Fruit fly (Drosophila melanogaster): ENCODE data around the gene CG9265.

Gene CG9265

DNA sequence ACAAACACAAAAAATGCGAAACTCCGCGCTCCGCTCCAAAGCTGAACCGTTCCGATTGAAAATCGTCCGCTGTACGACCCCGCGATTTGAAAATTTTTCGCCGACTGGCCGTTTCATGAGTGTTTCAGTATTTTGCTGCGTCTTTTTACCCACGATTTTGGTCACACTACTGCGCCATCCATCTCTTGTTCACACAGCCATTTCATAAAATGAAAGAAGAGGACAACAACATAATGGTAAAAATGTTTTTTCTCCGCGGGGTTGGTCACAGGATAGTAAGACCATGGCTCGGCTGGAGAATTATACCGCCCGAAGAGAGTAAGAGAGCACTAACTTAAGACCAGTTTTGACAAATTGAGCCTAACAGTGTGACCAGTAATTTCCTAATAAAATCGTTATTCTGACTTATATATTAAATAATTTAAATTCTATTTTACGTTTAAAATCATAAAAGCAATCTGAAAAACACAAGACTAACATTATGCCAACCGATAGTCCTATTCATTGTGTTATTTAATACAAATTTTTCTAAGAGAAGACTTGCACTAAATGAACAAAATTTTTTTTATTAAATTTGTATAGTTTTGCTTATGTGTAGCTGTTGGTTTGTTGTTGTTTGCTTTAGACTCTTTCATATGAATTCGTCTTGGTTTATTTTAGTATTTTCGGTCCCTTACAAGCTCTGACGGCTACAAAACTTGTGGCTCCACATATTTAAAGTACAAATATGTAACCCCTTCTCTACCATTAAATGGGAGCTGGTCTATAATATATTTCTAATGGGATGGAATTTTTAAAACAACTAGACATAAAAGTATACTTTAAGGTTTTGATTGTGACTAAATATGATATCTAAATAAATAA, 19.2 kb downstream of the CG9265 start, which contains the start of gene CG42238 (continued):
- peak; percentile 80 for TF ChIP-seq stwl (tag; optimal IDR thresholded peaks at IDR 0.05)
- TF ChIP-seq Fer1 (GFP tag; optimal IDR thresholded peaks at IDR 0.05): peak; percentile 30
- peak; percentile 2 for TF ChIP-seq CG8281 (tag; optimal IDR thresholded peaks at IDR 0.05)
- no peak for TF ChIP-seq CG11093 (GFP tag; IDR thresholded peaks at IDR 0.05)
- peak; percentile 57 for TF ChIP-seq CG32772 (GFP tag; IDR thresholded peaks at IDR 0.05)
- TF ChIP-seq ERR (GFP tag; optimal IDR thresholded peaks at IDR 0.05): peak; percentile 23
- peak; percentile 34; the same call in 1 of the 2 replicates for TF ChIP-seq CG1024 (GFP tag; IDR thresholded peaks at IDR 0.05)
- TF ChIP-seq HmgD (GFP tag; optimal IDR thresholded peaks at IDR 0.05): peak; percentile 81
- peak; percentile 9 for TF ChIP-seq cad (GFP tag; optimal IDR thresholded peaks at IDR 0.05)
- no peak for TF ChIP-seq pho (GFP tag; optimal IDR thresholded peaks at IDR 0.05)
- TF ChIP-seq CG13287 (GFP tag; IDR thresholded peaks at IDR 0.05; ENCODE audit: partially characterized antibody): peak; percentile 47; the same call in 1 of the 2 replicates
- TF ChIP-seq CG18599 (GFP tag; optimal IDR thresholded peaks at IDR 0.05): peak; percentile 3
- peak; percentile 27; the same call in 1 of the 3 replicates for TF ChIP-seq zfh1 (GFP tag; IDR thresholded peaks at IDR 0.05)
- no peak for TF ChIP-seq sd (tag; optimal IDR thresholded peaks at IDR 0.05)
- TF ChIP-seq gfzf (GFP tag; optimal IDR thresholded peaks at IDR 0.05): peak; percentile 88
- no peak for TF ChIP-seq CG16863 (GFP tag; optimal IDR thresholded peaks at IDR 0.05)
- TF ChIP-seq Jarid2 (GFP tag; optimal IDR thresholded peaks at IDR 0.05): peak; percentile 98
- TF ChIP-seq CG32532 (GFP tag; IDR thresholded peaks at IDR 0.05): peak; percentile 40; the same call in 1 of the 2 replicates
- no peak for TF ChIP-seq dysf (GFP tag; IDR thresholded peaks at IDR 0.05)
- peak; percentile 55 for TF ChIP-seq abd-A (tag; optimal IDR thresholded peaks at IDR 0.05)
- TF ChIP-seq CG14050 (GFP tag; IDR thresholded peaks at IDR 0.05): peak; percentile 34; the same call in 1 of the 3 replicates
- peak; percentile 85 for TF ChIP-seq Med (GFP tag)
- peak; percentile 32 for TF ChIP-seq HLHmδ (GFP tag; optimal IDR thresholded peaks at IDR 0.05)
- TF ChIP-seq CG12659 (GFP tag; optimal IDR thresholded peaks at IDR 0.05): peak; percentile 46
- 0 out of 3 replicates have a peak, but pooled peaks have one; percentile 13 for TF ChIP-seq CG6791 (GFP tag; IDR thresholded peaks at IDR 0.05; ENCODE audit: partially characterized antibody)
- TF ChIP-seq dmrt99B (tag; optimal IDR thresholded peaks at IDR 0.05): no peak
- TF ChIP-seq CG1603 (tag; optimal IDR thresholded peaks at IDR 0.05): peak; percentile 64
- TF ChIP-seq Gug (GFP tag; IDR thresholded peaks at IDR 0.05): 0 out of 4 replicates have a peak, but pooled peaks have one; percentile 13
- no peak for TF ChIP-seq Vsx1 (GFP tag; optimal IDR thresholded peaks at IDR 0.05)
- no peak for TF ChIP-seq CkIIα-i1 (GFP tag; IDR thresholded peaks at IDR 0.05)
- 0 out of 2 replicates have a peak, but pooled peaks have one; percentile 31 for TF ChIP-seq hbn (GFP tag; IDR thresholded peaks at IDR 0.05; ENCODE audit: partially characterized antibody)
- no peak for TF ChIP-seq CG1792 (GFP tag; optimal IDR thresholded peaks at IDR 0.05)
- TF ChIP-seq CG3995 (GFP tag; optimal IDR thresholded peaks at IDR 0.05): peak; percentile 74
- TF ChIP-seq CG1233 (GFP tag; optimal IDR thresholded peaks at IDR 0.05): no peak
- TF ChIP-seq CG11456 (GFP tag; IDR thresholded peaks at IDR 0.05): no peak
- peak; percentile 48 for TF ChIP-seq CG9932 (GFP tag; IDR thresholded peaks at IDR 0.05)
- TF ChIP-seq HLH54F (GFP tag; optimal IDR thresholded peaks at IDR 0.05): no peak
- TF ChIP-seq chinmo (GFP tag; IDR thresholded peaks at IDR 0.05; ENCODE audit: partially characterized antibody): 0 out of 4 replicates have a peak, but pooled peaks have one; percentile 38
- peak; percentile 52 for TF ChIP-seq crol (GFP tag; IDR thresholded peaks at IDR 0.05)
- no peak for TF ChIP-seq CG10274 (GFP tag; optimal IDR thresholded peaks at IDR 0.05)
- no peak for TF ChIP-seq run (tag; optimal IDR thresholded peaks at IDR 0.05)
- 0 out of 2 replicates have a peak, but pooled peaks have one; percentile 41 for TF ChIP-seq sob (GFP tag; IDR thresholded peaks at IDR 0.05)
- TF ChIP-seq CG33213 (GFP tag; optimal IDR thresholded peaks at IDR 0.05): peak; percentile 86
- TF ChIP-seq trem (tag; optimal IDR thresholded peaks at IDR 0.05): peak; percentile 10
- peak; percentile 0 for TF ChIP-seq gem (tag; optimal IDR thresholded peaks at IDR 0.05)
- peak; percentile 40 for TF ChIP-seq Sin3A (optimal IDR thresholded peaks at IDR 0.05)
- no peak for TF ChIP-seq ap (GFP tag; IDR thresholded peaks at IDR 0.05)
- peak; percentile 66 for TF ChIP-seq Dp (GFP tag; optimal IDR thresholded peaks at IDR 0.05)

All from whole organism, embryonic.